Worm (Caenorhabditis elegans) whole organism, midembryonic: ENCODE data around the gene Y55B1AR.2.

Source experiments
- T22C8.4 ChIP-seq: fragments of 200-800 bp; sonication (Bioruptor generic); IDR thresholded peaks from 2 replicates; pipeline ENCODE4 v1.3.6; 2022; ENCODE audit warnings: missing genetic modification characterization, missing compliant biosample characterization
- cog-1 ChIP-seq: sonication (generic microtip); optimal IDR thresholded peaks from 2 replicates; lab custom pipeline; 2016; ENCODE audit warnings: missing genetic modification characterization, missing compliant biosample characterization

- no peak for TF ChIP-seq T22C8.4
- no peak for TF ChIP-seq cog-1
Observed at ce11 chrIII:638319-638718, 39.7 kb upstream of the Y55B1AR.2 start, which contains the start of gene sbds-1.
